Fruit fly (Drosophila melanogaster): Measurements from ENCODE around the gene MtnB.

Gene MtnB

dm6 chr3R:20503646-20504045, at the start of gene MtnB:
Gene MtnB, minus strand, starts transcription at chr3R:20503746.
- no peak for TF ChIP-seq noc (tag; optimal IDR thresholded peaks at IDR 0.05)

dm6 chr3R:20552093-20552492, 48.5 kb upstream of the MtnB start, which contains the start of gene Stat92E:
Gene Stat92E, minus strand, starts transcription at chr3R:20552311.
- TF ChIP-seq noc (tag; optimal IDR thresholded peaks at IDR 0.05), result no peak

DNA sequence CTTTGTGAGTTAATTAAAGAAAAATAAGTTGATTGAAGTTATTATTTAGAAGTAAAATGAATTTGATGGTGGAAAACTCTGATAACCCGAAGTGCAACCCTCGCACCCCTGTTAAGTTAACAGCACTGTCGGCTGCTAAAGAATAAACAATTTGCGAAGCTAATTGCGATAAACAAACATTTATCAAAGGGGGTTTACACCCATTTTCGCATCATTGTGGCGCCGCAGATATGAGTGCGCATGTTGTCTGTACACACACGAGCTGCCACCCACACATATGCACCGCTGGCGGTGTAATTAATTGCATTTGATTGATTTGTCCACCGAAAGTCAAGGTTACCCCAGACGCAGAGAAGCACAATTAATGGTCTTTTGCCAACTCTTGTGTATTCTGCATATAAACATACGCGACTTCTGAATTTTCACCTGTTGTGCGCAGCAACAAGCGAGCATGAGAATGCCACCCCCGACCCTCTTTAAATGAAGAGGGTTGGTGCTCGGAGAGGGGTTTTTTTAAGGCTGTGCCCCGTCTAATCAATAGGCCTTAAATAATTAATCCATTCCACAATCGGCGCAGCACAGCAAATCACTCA, 48.0 kb upstream of the MtnB start:
- no peak for TF ChIP-seq noc (tag; optimal IDR thresholded peaks at IDR 0.05)

- TF ChIP-seq noc (tag; optimal IDR thresholded peaks at IDR 0.05), result peak; percentile 69
Measured at dm6 chr3R:20550632-20551486, 47.3 kb upstream of the MtnB start.

DNA sequence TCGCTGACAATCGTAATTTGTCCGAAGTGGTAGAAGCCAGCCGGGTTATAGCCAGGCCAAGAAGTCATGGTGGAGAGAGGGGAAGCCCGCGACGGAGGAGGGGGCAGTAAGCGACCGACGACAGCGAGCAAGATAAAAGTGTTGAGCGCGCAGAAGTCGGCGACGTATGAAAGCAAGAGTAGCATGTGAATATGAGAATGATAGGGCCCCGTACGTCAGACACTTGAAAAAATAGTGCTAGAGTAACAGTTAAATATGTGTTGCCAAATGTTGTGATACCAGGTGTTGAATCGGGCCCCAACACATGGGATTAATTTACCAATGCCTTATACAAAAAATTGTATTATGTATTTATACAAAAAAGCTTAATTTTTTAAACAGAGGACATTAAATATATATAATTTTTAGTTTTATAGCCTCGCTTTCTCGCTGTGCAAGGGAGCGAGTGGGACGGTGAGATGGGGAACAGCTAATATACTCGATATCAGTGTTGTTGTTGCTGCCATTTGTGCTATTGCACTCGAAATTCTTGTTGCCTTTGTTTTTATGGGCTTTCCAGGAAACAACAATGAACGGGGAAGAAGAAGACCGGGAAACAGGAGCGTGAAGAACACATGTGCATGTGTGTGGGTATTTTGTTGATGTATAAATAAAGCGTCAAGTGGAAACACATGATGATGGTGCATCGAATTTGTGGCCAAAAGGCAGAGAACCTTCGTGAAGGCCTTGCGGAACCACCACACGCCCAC, 46.5 kb upstream of the MtnB start:
- TF ChIP-seq noc (tag; optimal IDR thresholded peaks at IDR 0.05), result peak; percentile 91

DNA sequence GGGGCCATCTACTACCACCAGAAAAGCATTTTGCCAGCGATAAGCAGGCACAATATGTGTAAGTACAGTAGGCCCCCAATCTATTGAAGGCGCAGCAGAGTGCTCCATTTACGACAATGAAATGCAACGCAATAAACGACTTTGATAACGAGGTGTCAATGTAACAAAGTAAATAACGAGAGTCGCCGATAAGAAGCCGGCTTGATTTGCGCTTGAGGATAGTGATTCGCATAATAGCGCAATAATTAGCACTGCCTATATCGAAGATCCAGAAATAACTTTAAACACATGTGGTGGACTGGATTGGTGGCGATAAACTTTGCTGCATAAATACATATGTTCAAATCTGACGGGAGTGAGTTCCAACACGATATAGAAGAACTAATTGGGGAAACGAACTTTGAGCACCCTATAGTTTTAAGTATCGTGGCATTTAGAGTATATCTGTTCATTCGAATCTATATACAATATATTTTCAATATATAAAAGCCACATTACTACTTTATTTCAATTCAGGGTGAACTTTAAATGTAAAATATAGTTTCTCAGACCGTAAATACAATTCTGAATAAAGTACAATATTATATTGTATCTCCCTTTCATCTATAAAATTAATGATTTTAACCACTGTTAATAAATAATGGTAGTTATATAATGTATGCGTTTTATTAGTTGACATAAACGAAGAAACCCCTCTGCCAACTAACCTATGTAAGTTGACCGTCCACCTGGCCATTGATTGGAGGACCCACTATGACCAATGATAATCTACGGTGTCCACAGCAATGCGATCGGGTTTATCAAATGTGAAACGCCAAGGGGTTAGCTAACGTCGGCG, 45.7 kb upstream of the MtnB start:
- no peak for TF ChIP-seq noc (tag; optimal IDR thresholded peaks at IDR 0.05)

dm6 chr3R:20548255-20548654, 44.7 kb upstream of the MtnB start:
- TF ChIP-seq noc (tag; optimal IDR thresholded peaks at IDR 0.05), result peak; percentile 93

DNA sequence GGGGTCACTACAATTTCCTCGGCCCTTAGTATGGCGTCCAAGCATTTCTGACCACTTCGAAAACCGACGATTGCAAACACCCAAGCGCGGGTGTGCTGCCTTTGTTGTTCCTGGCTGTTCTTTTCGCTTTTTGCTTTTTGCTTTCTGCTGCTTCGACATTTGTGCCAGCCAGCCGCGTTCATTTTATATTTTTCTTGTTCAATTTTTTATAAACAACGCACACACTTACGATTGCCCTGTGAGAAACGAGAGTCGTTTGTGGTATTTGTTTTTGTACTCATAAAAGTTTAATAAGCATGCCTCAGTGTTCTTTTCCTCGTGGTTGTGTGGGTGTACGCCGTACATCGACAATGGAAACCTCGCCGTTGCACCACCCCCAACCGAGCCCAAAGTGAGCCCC, 44.2 kb upstream of the MtnB start:
- TF ChIP-seq noc (tag; optimal IDR thresholded peaks at IDR 0.05), result no peak

dm6 chr3R:20546662-20547620, 43.4 kb upstream of the MtnB start:
- TF ChIP-seq noc (tag; optimal IDR thresholded peaks at IDR 0.05), result peak; percentile 73

DNA sequence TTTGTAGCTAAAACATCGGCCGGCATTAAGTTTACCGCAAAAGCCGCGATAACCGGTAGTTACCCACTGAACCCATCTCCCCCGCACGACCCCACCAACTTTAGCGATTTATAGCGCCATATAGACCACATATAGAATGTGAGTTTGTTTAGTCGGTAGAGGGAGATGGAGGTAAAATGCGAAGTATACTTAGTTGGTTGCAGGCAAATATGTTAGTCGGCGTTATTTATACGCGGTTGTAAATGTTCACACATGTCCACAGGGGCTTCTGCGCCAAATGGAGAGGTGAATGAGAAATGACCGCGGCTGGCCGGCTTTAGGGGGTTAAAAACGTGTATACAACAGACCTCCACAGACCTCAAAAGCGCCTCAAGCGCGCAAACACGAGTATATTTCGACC, 42.1 kb upstream of the MtnB start:
- peak; percentile 10 for TF ChIP-seq noc (tag; optimal IDR thresholded peaks at IDR 0.05)

DNA sequence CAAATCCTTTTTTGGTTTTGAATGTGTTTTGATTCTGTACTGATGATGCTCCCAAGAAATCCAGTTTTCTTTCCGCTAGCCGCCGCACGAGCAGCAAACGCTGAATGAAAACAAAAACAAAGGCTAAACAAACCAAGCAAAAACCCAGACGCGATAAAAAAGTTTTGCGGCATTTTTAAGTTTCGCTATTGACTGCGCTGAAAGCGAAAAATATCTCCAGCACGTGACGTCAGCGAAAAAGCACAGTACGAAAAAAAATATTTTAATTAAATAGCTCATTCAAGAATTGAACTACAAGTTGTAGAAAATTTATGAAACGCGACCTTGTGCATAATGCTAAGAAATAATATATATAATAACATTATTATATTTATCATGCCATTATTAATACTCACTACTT, 41.4 kb upstream of the MtnB start:
- TF ChIP-seq noc (tag; optimal IDR thresholded peaks at IDR 0.05), result no peak

DNA sequence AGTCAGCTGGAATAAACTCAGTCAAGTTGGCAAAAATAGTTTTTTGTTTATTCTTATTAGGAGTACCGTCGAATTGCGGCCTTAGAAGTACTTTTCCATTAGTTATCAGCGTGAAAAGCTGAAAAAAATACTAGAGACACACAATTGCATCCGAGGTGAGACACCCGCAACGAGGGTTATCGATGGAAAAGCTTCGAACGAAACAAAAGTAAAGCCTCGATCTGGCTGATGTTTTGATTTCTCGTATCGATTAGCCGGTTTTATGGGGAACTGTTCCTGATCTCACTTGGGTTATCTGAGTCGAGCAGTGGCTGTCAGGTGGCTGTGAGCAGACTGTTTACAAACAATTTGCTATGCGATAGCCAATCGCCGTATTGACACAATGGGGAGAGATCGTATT, 40.2 kb upstream of the MtnB start:
- no peak for TF ChIP-seq noc (tag; optimal IDR thresholded peaks at IDR 0.05)

dm6 chr3R:20543220-20543619, 39.7 kb upstream of the MtnB start:
- no peak for TF ChIP-seq noc (tag; optimal IDR thresholded peaks at IDR 0.05)

DNA sequence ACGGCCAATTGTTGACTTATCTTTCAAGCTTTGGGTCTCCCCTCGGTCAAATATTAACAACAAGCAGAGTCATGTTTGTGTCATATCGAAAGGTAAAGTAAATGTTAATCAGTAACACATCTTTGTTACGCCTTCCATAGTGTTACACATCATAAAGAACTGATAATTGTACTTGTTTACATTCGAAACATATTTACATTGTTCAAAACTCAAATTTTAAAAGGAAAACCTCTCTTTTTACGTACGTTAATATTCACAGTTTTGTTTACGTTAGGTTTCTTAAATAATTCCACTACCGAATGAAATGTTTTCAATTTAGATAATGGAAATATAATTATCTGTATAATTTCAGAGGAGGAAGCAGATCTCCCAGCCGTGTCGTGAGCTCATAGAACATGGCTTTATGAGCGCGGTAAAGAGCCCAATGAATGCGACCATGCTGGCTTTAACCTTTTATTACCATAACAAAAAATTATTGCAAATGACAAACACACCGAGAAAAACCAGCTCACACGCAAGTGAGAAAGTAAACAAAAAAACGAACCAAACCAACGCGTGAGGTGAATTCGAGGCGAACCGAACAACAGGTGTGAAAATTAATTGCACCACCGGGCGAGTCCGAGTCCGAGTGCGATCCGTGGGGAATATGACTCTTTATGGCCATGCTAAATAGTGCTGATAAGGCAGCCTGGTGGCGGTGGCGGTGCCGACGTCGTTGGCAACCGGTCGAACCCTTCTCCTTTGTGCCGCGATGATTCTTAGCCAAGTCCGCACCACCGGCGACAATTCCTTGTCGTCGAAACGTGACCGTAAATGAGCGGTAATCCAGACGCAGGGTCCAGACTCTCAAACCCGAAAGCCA, 39.0 kb upstream of the MtnB start:
- no peak for TF ChIP-seq noc (tag; optimal IDR thresholded peaks at IDR 0.05)
